Worm (Caenorhabditis elegans): ENCODE results near the gene ZK930.7.

ZK930.7 gene

ce11 chrII:11874674-11875198 lies 39.7 kb upstream of the ZK930.7 start, which contains the start of the genes npp-3 and top-2 (continued):
- TF ChIP-seq grh-1 (GFP tag; IDR thresholded peaks at IDR 0.05) (peak; percentile 89), nhr-85 (tag) (peak; percentile 97), sox-4 (tag; optimal IDR thresholded peaks at IDR 0.05) (peak; percentile 69), fkh-4 (tag; optimal IDR thresholded peaks at IDR 0.05; ENCODE audit: borderline replicate concordance) (peak; percentile 65), pax-3 (tag; optimal IDR thresholded peaks at IDR 0.05) (peak; percentile 88), lin-39 (tag; optimal IDR thresholded peaks at IDR 0.05) (peak; percentile 83), snu-23 (GFP tag; optimal IDR thresholded peaks at IDR 0.05) (peak; percentile 97), egl-13 (tag; optimal IDR thresholded peaks at IDR 0.05) (peak; percentile 89), lin-35 (GFP tag; optimal IDR thresholded peaks at IDR 0.05) (peak; percentile 99 to 100)

DNA sequence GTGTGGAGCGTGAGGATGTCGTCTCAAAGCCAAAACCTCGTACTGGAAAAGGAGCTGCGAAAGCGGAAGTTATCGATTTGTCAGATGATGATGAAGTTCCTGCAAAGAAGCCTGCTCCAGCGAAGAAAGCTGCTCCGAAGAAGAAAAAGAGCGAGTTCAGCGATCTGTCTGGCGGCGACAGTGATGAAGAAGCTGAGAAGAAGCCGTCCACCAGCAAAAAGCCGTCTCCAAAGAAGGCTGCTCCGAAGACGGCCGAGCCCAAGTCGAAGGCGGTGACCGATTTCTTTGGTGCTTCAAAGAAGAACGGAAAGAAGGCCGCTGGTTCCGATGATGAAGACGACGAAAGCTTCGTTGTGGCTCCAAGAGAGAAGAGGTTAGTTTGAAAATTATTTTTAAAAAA lies 34.6 kb upstream of the ZK930.7 start:
- no peak for TF ChIP-seq egl-13 (tag; optimal IDR thresholded peaks at IDR 0.05)
- TF ChIP-seq lin-14 (GFP tag; optimal IDR thresholded peaks at IDR 0.05) = no peak
- no peak for TF ChIP-seq C16A3.4 (tag; optimal IDR thresholded peaks at IDR 0.05)
- TF ChIP-seq nhr-85 (tag) = no peak
- TF ChIP-seq swsn-7 (tag; optimal IDR thresholded peaks at IDR 0.05) = no peak
- no peak for TF ChIP-seq aly-2 (tag; optimal IDR thresholded peaks at IDR 0.05)

DNA sequence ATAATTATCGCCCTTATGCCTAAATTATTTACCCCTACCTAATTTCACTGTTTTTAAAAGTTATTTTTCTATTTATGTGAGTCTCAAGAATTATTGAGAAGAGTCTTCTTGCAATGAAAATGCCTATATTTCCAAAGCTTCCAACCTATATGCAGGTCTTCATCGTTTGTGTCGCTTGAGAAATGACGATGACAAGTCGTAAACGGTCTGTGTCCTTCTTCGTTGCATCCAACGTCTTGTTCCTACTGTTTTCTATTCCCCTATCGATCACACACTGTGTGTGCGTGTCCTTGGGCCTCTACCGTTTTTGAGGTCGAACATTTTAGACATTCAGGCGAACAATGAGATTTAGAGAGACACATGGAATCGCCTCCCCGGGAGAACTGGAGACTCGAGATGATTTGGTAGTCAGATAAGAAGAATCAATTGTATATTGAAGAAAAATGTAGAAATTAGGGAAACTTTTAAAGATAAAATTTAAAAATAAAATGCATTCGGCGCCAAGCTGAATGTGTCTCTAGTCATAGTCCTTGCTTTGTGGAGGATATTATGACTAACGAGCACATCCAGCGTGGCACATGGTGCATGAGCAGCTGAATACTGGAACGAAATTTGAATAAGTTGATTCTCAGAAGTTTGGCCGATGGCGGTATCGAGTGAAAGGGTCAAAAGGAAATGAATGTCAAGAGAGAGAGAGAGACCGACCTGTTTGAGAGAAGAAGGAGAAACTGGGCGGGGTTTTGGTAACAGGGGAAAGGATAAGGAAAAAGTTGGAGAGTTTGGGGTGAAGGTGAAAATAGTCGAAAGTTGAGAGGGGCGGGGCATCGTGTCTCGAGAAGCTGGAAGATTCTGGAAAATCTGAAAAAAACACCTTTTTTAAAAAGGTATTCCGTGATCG lies 33.7 kb upstream of the ZK930.7 start:
- no peak for TF ChIP-seq efl-3 (GFP tag; optimal IDR thresholded peaks at IDR 0.05)
- TF ChIP-seq fos-1 (tag; optimal IDR thresholded peaks at IDR 0.05) = no peak
- peak; percentile 72 for TF ChIP-seq nhr-85 (tag)
- no peak for TF ChIP-seq hlh-17 (GFP tag; optimal IDR thresholded peaks at IDR 0.05; ENCODE audit: borderline replicate concordance)
- TF ChIP-seq irx-1 (tag; optimal IDR thresholded peaks at IDR 0.05) = no peak
- TF ChIP-seq mep-1 (tag; optimal IDR thresholded peaks at IDR 0.05) = peak; percentile 70
- TF ChIP-seq snu-23 (GFP tag; optimal IDR thresholded peaks at IDR 0.05) = peak; percentile 45
- no peak for TF ChIP-seq lin-13 (GFP tag; optimal IDR thresholded peaks at IDR 0.05)
- TF ChIP-seq swsn-7 (tag; optimal IDR thresholded peaks at IDR 0.05) = no peak
- no peak for TF ChIP-seq vab-15 (tag; optimal IDR thresholded peaks at IDR 0.05)
- no peak for TF ChIP-seq unc-86 (tag; optimal IDR thresholded peaks at IDR 0.05)
- TF ChIP-seq mef-2 (tag; optimal IDR thresholded peaks at IDR 0.05) = no peak
- peak; percentile 99 for TF ChIP-seq blmp-1 (tag; optimal IDR thresholded peaks at IDR 0.05)
- TF ChIP-seq zag-1 (tag; optimal IDR thresholded peaks at IDR 0.05) = no peak
- TF ChIP-seq egl-13 (tag; optimal IDR thresholded peaks at IDR 0.05) = no peak
- TF ChIP-seq lin-15B (tag; optimal IDR thresholded peaks at IDR 0.05) = no peak
- TF ChIP-seq nhr-12 (tag; optimal IDR thresholded peaks at IDR 0.05) = no peak
- TF ChIP-seq mab-9 (GFP tag; IDR thresholded peaks at IDR 0.05) = no peak
- peak; percentile 52 for TF ChIP-seq ama-1 (optimal IDR thresholded peaks at IDR 0.05)
- no peak for TF ChIP-seq ceh-82 (tag; optimal IDR thresholded peaks at IDR 0.05)
- TF ChIP-seq aha-1 (tag; optimal IDR thresholded peaks at IDR 0.05) = no peak
- no peak for TF ChIP-seq C04F5.9 (tag; optimal IDR thresholded peaks at IDR 0.05)
- TF ChIP-seq tlp-1 (tag; optimal IDR thresholded peaks at IDR 0.05) = no peak
- TF ChIP-seq F16B12.6 (tag; optimal IDR thresholded peaks at IDR 0.05) = no peak
- no peak for TF ChIP-seq ceh-88 (GFP tag; IDR thresholded peaks at IDR 0.05)
- TF ChIP-seq nhr-47 (tag; optimal IDR thresholded peaks at IDR 0.05) = no peak
- TF ChIP-seq aly-2 (tag; optimal IDR thresholded peaks at IDR 0.05) = peak; percentile 79
- TF ChIP-seq Y116A8C.19 (tag; optimal IDR thresholded peaks at IDR 0.05; ENCODE audit: borderline replicate concordance) = no peak
- no peak for TF ChIP-seq C16A3.4 (tag; optimal IDR thresholded peaks at IDR 0.05)
- no peak for TF ChIP-seq unc-130 (tag; optimal IDR thresholded peaks at IDR 0.05)
- no peak for TF ChIP-seq lir-3 (tag; optimal IDR thresholded peaks at IDR 0.05; ENCODE audit: poor library complexity)
- peak; percentile 20 for TF ChIP-seq nhr-90 (tag; optimal IDR thresholded peaks at IDR 0.05; ENCODE audit: poor library complexity)
- no peak for TF ChIP-seq pag-3 (tag; optimal IDR thresholded peaks at IDR 0.05; ENCODE audit: borderline replicate concordance, insufficient read depth)
- TF ChIP-seq nhr-76 (tag; optimal IDR thresholded peaks at IDR 0.05) = no peak
- no peak for TF ChIP-seq pax-3 (tag; optimal IDR thresholded peaks at IDR 0.05)
- no peak for TF ChIP-seq unc-98 (GFP tag; IDR thresholded peaks at IDR 0.05)
- no peak for TF ChIP-seq C34B4.2 (tag; optimal IDR thresholded peaks at IDR 0.05)
- peak in 1 of 2 experiments; percentile 37 for TF ChIP-seq ztf-11 (tag; optimal IDR thresholded peaks at IDR 0.05)
- no peak for TF ChIP-seq unc-62 (GFP tag; optimal IDR thresholded peaks at IDR 0.05)
- TF ChIP-seq zip-4 (GFP tag; optimal IDR thresholded peaks at IDR 0.05) = no peak

All from whole organism, L1 larva.